Worm (Caenorhabditis elegans) whole organism, late embryonic: ENCODE data around the gene R10E4.3.

Experiments used
- C08G9.2 ChIP-seq: sonication (generic microtip); optimal IDR thresholded peaks from 2 replicates; lab custom pipeline; 2016; ENCODE audit warnings: mild to moderate bottlenecking, missing genetic modification characterization, moderate library complexity, missing compliant biosample characterization
- ahr-1 ChIP-seq: sonication (generic microtip); optimal IDR thresholded peaks from 2 replicates; lab custom pipeline; 2016; ENCODE audit warnings: missing genetic modification characterization, missing compliant biosample characterization
- ama-1 ChIP-seq: fragments of 150-350 bp; optimal IDR thresholded peaks from 2 replicates; lab custom pipeline; 2014
- ets-4 ChIP-seq: sonication (generic microtip); optimal IDR thresholded peaks from 2 replicates; lab custom pipeline; 2016; ENCODE audit warnings: missing genetic modification characterization, missing compliant biosample characterization
- fkh-10 ChIP-seq: fragments of 150-350 bp; optimal IDR thresholded peaks from 2 replicates; lab custom pipeline; 2014; ENCODE audit warnings: missing biosample characterization, missing genetic modification reagents, missing genetic modification characterization
- pha-4 ChIP-seq: fragments of 150-350 bp; optimal IDR thresholded peaks from 2 replicates; lab custom pipeline; 2018; ENCODE audit warnings: missing biosample characterization, missing genetic modification reagents, missing genetic modification characterization
- pros-1 ChIP-seq: fragments of 150-350 bp; optimal IDR thresholded peaks from 2 replicates; lab custom pipeline; 2014; ENCODE audit warnings: missing biosample characterization, missing genetic modification reagents, missing genetic modification characterization
- rnt-1 ChIP-seq: sonication (generic microtip); optimal IDR thresholded peaks from 2 replicates; lab custom pipeline; 2016; ENCODE audit warnings: missing genetic modification characterization, missing compliant biosample characterization
- sdc-2 ChIP-seq: sonication (generic microtip); optimal IDR thresholded peaks from 2 replicates; lab custom pipeline; 2016; ENCODE audit warnings: missing genotype, missing genetic modification characterization, missing compliant biosample characterization
- sox-4 ChIP-seq: sonication (generic microtip); optimal IDR thresholded peaks from 2 replicates; lab custom pipeline; 2017; ENCODE audit warnings: mild to moderate bottlenecking, missing genetic modification characterization, inconsistent platforms, missing compliant biosample characterization
- unc-86 ChIP-seq: sonication (generic microtip); optimal IDR thresholded peaks from 2 replicates; lab custom pipeline; 2016; ENCODE audit warnings: missing genetic modification characterization, missing compliant biosample characterization

DNA sequence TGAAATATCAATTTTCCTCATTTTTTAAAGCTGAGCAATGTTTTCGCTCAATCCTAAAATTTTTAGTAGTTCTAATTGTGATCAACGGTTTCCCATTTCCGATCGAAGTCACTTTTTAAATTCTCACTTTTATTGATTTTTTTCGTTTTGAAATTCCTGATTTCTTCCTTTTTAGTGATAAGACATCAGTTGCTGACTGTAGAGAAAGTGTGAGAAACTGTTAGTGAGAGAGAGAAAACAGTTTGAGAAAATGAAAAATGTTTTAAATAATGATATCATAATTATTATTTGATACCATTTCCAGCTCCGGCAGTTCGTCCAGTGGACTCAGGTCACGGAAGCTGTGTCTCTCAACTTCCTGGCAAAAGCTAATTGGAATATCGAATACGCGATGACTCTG lies 27.2 kb upstream of the R10E4.3 start:
- TF ChIP-seq pha-4 (tag; lab: Kevin White, UChicago): no peak
- TF ChIP-seq fkh-10 (GFP tag; lab: Kevin White, UChicago): no peak
- no peak for TF ChIP-seq C08G9.2 (tag; lab: Kevin White, UChicago)
- TF ChIP-seq ama-1 (lab: Kevin White, UChicago): no peak
- TF ChIP-seq sox-4 (tag; lab: Kevin White, UChicago): no peak
- no peak for TF ChIP-seq unc-86
- TF ChIP-seq ets-4 (tag; lab: Kevin White, UChicago): no peak
- TF ChIP-seq pros-1 (tag; lab: Kevin White, UChicago): no peak
- no peak for TF ChIP-seq rnt-1
- no peak for TF ChIP-seq ahr-1 (tag; lab: Kevin White, UChicago)
- TF ChIP-seq sdc-2 (tag; lab: Kevin White, UChicago): no peak
